Fruit fly (Drosophila melanogaster): ENCODE data around the gene CG33158.
A peak's percentile ranks its signal among the peaks of the same experiment; 100 is the strongest.

- TF ChIP-seq svp (GFP tag) (peak; percentile 18), Gug (GFP tag; IDR thresholded peaks at IDR 0.05) (no peak), spab (GFP tag; optimal IDR thresholded peaks at IDR 0.05) (no peak), OdsH (GFP tag; optimal IDR thresholded peaks at IDR 0.05) (no peak), Ets96B (tag; optimal IDR thresholded peaks at IDR 0.05) (no peak), Blimp-1 (GFP tag; optimal IDR thresholded peaks at IDR 0.05) (no peak), CG1621 (tag; optimal IDR thresholded peaks at IDR 0.05) (no peak), Hr39 (GFP tag; optimal IDR thresholded peaks at IDR 0.05) (no peak), dsx (GFP tag; optimal IDR thresholded peaks at IDR 0.05; ENCODE audit: poor library complexity, severe bottlenecking) (no peak)
Observed at dm6 chr3L:16392874-16393273, 26.5 kb upstream of the CG33158 start.
